Worm (Caenorhabditis elegans): Measurements from ENCODE around the gene Y79H2A.3.

The Y79H2A.3 gene

ce11 chrIII:12015611-12016010 is 36.5 kb downstream of the Y79H2A.3 start:
- TF ChIP-seq sptf-1 (tag; optimal IDR thresholded peaks at IDR 0.05): no peak
- no peak for TF ChIP-seq nhr-2 (tag; optimal IDR thresholded peaks at IDR 0.05)
- TF ChIP-seq lin-32 (GFP tag; optimal IDR thresholded peaks at IDR 0.05): no peak
- TF ChIP-seq ztf-11 (tag; optimal IDR thresholded peaks at IDR 0.05): no peak
- no peak for TF ChIP-seq bed-3 (GFP tag; optimal IDR thresholded peaks at IDR 0.05)
- TF ChIP-seq lsy-2 (tag; optimal IDR thresholded peaks at IDR 0.05): no peak
- no peak for TF ChIP-seq cnd-1 (tag; optimal IDR thresholded peaks at IDR 0.05)
- no peak for TF ChIP-seq sem-2 (GFP tag; optimal IDR thresholded peaks at IDR 0.05)
- no peak for TF ChIP-seq ceh-43 (GFP tag; optimal IDR thresholded peaks at IDR 0.05)
- no peak for TF ChIP-seq snpc-4 (tag; optimal IDR thresholded peaks at IDR 0.05)

ce11 chrIII:12015183-12015582 is 36.9 kb downstream of the Y79H2A.3 start:
- TF ChIP-seq bed-3 (GFP tag; optimal IDR thresholded peaks at IDR 0.05): no peak
- TF ChIP-seq nhr-76 (tag; optimal IDR thresholded peaks at IDR 0.05): no peak
- TF ChIP-seq ceh-83 (GFP tag; optimal IDR thresholded peaks at IDR 0.05): no peak
- peak; percentile 54 for TF ChIP-seq ham-2 (GFP tag; optimal IDR thresholded peaks at IDR 0.05)
- TF ChIP-seq zip-8 (tag; optimal IDR thresholded peaks at IDR 0.05): no peak
- no peak for TF ChIP-seq drap-1 (GFP tag; optimal IDR thresholded peaks at IDR 0.05)
- TF ChIP-seq tbx-8 (GFP tag; optimal IDR thresholded peaks at IDR 0.05): no peak

ce11 chrIII:12014503-12014902 is 37.6 kb downstream of the Y79H2A.3 start:
- no peak for TF ChIP-seq zip-8 (tag; optimal IDR thresholded peaks at IDR 0.05)

ce11 chrIII:12013718-12014117 is 38.4 kb downstream of the Y79H2A.3 start:
- no peak for TF ChIP-seq unc-39 (tag; optimal IDR thresholded peaks at IDR 0.05)
- TF ChIP-seq ceh-43 (GFP tag; optimal IDR thresholded peaks at IDR 0.05): no peak
- no peak for TF ChIP-seq blmp-1 (tag; optimal IDR thresholded peaks at IDR 0.05)
- no peak for TF ChIP-seq pha-4 (tag; optimal IDR thresholded peaks at IDR 0.05)
- TF ChIP-seq nhr-12 (tag; optimal IDR thresholded peaks at IDR 0.05): no peak
- TF ChIP-seq hlh-1 (tag; optimal IDR thresholded peaks at IDR 0.05): no peak
- TF ChIP-seq sptf-1 (tag; optimal IDR thresholded peaks at IDR 0.05): no peak
- TF ChIP-seq ces-1 (GFP tag; optimal IDR thresholded peaks at IDR 0.05): no peak
- no peak for TF ChIP-seq lin-32 (GFP tag; optimal IDR thresholded peaks at IDR 0.05)

- TF ChIP-seq ces-1 (GFP tag; optimal IDR thresholded peaks at IDR 0.05): no peak
- no peak for TF ChIP-seq elt-3 (tag; optimal IDR thresholded peaks at IDR 0.05)
- TF ChIP-seq hlh-1 (tag; optimal IDR thresholded peaks at IDR 0.05): no peak
- TF ChIP-seq nhr-237 (tag; optimal IDR thresholded peaks at IDR 0.05): no peak
- no peak for TF ChIP-seq ceh-39 (tag; optimal IDR thresholded peaks at IDR 0.05)
- no peak for TF ChIP-seq M03D4.4 (tag; optimal IDR thresholded peaks at IDR 0.05)
- no peak for TF ChIP-seq pha-4 (tag; optimal IDR thresholded peaks at IDR 0.05)
- no peak for TF ChIP-seq unc-120 (tag; optimal IDR thresholded peaks at IDR 0.05; ENCODE audit: poor library complexity, severe bottlenecking)
- no peak for TF ChIP-seq nhr-76 (tag; optimal IDR thresholded peaks at IDR 0.05)
- TF ChIP-seq nhr-28 (tag; optimal IDR thresholded peaks at IDR 0.05): no peak
- TF ChIP-seq elt-1 (tag; optimal IDR thresholded peaks at IDR 0.05; ENCODE audit: borderline replicate concordance, insufficient read depth): no peak
- no peak for TF ChIP-seq mab-5 (tag; optimal IDR thresholded peaks at IDR 0.05)
- TF ChIP-seq mep-1 (tag; optimal IDR thresholded peaks at IDR 0.05): no peak
Observed at ce11 chrIII:12013054-12013453, 39.1 kb downstream of the Y79H2A.3 start.

ce11 chrIII:12009764-12010163 is 42.3 kb downstream of the Y79H2A.3 start:
- no peak for TF ChIP-seq zip-8 (tag; optimal IDR thresholded peaks at IDR 0.05)
- TF ChIP-seq bed-3 (GFP tag; optimal IDR thresholded peaks at IDR 0.05): no peak

- TF ChIP-seq snpc-4 (tag; optimal IDR thresholded peaks at IDR 0.05) (no peak), sem-2 (GFP tag; optimal IDR thresholded peaks at IDR 0.05) (no peak), nhr-237 (tag; optimal IDR thresholded peaks at IDR 0.05) (no peak), ham-2 (GFP tag; optimal IDR thresholded peaks at IDR 0.05) (no peak), ztf-11 (tag; optimal IDR thresholded peaks at IDR 0.05) (no peak), bed-3 (GFP tag; optimal IDR thresholded peaks at IDR 0.05) (no peak), ces-1 (GFP tag; optimal IDR thresholded peaks at IDR 0.05) (no peak), lin-32 (GFP tag; optimal IDR thresholded peaks at IDR 0.05) (no peak), elt-3 (tag; optimal IDR thresholded peaks at IDR 0.05) (no peak)
Observed at ce11 chrIII:12009321-12009720, 42.8 kb downstream of the Y79H2A.3 start.

All from whole organism, mixed stage, embryonic.